Fruit fly (Drosophila melanogaster): ENCODE measurements around the gene CG14234.

dm6 chrX:19763440-19764002 is 28.2 kb downstream of the CG14234 start:
- no peak for TF ChIP-seq h (optimal IDR thresholded peaks at IDR 0.05)
- TF ChIP-seq psq (optimal IDR thresholded peaks at IDR 0.05): no peak
- no peak for TF ChIP-seq Sin3A (optimal IDR thresholded peaks at IDR 0.05)
- no peak for TF ChIP-seq Myc (optimal IDR thresholded peaks at IDR 0.05)

All from Kc167 (cell line).